Worm (Caenorhabditis elegans): ENCODE data around the gene tsp-17.

The tsp-17 gene

ce11 chrX:3683060-3683459, 2.1 kb downstream of the tsp-17 start:
- TF ChIP-seq elt-3 (tag; optimal IDR thresholded peaks at IDR 0.05): no peak

ce11 chrX:3686420-3686819, 5.5 kb downstream of the tsp-17 start:
- TF ChIP-seq skn-1 (tag; optimal IDR thresholded peaks at IDR 0.05) (no peak), nhr-43 (tag; optimal IDR thresholded peaks at IDR 0.05; ENCODE audit: poor library complexity, severe bottlenecking) (no peak), nhr-12 (tag; optimal IDR thresholded peaks at IDR 0.05) (no peak)

- TF ChIP-seq nhr-77 (tag; optimal IDR thresholded peaks at IDR 0.05) (no peak), nhr-25 (tag; optimal IDR thresholded peaks at IDR 0.05) (no peak), nfya-1 (tag; optimal IDR thresholded peaks at IDR 0.05; ENCODE audit: insufficient read depth) (peak; percentile 19), egl-5 (tag; optimal IDR thresholded peaks at IDR 0.05) (peak; percentile 9)
These were observed 8.3 kb downstream of the tsp-17 start, which contains the start of gene tag-278 for ce11 chrX:3689155-3689719. Gene tag-278 (minus strand): TSS chrX:3689205.

- TF ChIP-seq ceh-16 (tag; optimal IDR thresholded peaks at IDR 0.05): no peak
- no peak for TF ChIP-seq lin-39 (tag; optimal IDR thresholded peaks at IDR 0.05)
- TF ChIP-seq nfya-1 (tag; optimal IDR thresholded peaks at IDR 0.05; ENCODE audit: insufficient read depth): no peak
- no peak for TF ChIP-seq hmg-11 (tag; optimal IDR thresholded peaks at IDR 0.05)
- no peak for TF ChIP-seq elt-1 (tag; optimal IDR thresholded peaks at IDR 0.05)
- TF ChIP-seq aly-2 (tag; optimal IDR thresholded peaks at IDR 0.05): no peak
- TF ChIP-seq nhr-77 (tag; optimal IDR thresholded peaks at IDR 0.05): no peak
- no peak for TF ChIP-seq ceh-9 (tag; optimal IDR thresholded peaks at IDR 0.05)
- TF ChIP-seq fkh-2 (tag; optimal IDR thresholded peaks at IDR 0.05): no peak
- no peak for TF ChIP-seq nhr-43 (tag; optimal IDR thresholded peaks at IDR 0.05; ENCODE audit: poor library complexity, severe bottlenecking)
- TF ChIP-seq snpc-4 (tag; optimal IDR thresholded peaks at IDR 0.05): no peak
- no peak for TF ChIP-seq nhr-23 (tag; optimal IDR thresholded peaks at IDR 0.05)
- no peak for TF ChIP-seq egl-27 (tag; optimal IDR thresholded peaks at IDR 0.05)
These were observed 8.8 kb downstream of the tsp-17 start for ce11 chrX:3689802-3690201.

ce11 chrX:3693138-3693537, 12.2 kb downstream of the tsp-17 start, which contains the start of gene C02F12.8:
Gene C02F12.8 (minus strand): TSS chrX:3693238.
- no peak for TF ChIP-seq lsy-12 (tag; optimal IDR thresholded peaks at IDR 0.05)
- no peak for TF ChIP-seq nhr-12 (tag; optimal IDR thresholded peaks at IDR 0.05)
- no peak for TF ChIP-seq nhr-76 (tag; optimal IDR thresholded peaks at IDR 0.05)
- TF ChIP-seq ceh-16 (tag; optimal IDR thresholded peaks at IDR 0.05): no peak
- TF ChIP-seq ceh-28 (tag; optimal IDR thresholded peaks at IDR 0.05): no peak
- no peak for TF ChIP-seq egl-27 (tag; optimal IDR thresholded peaks at IDR 0.05)
- TF ChIP-seq jun-1 (tag; optimal IDR thresholded peaks at IDR 0.05): no peak
- TF ChIP-seq ceh-9 (tag; optimal IDR thresholded peaks at IDR 0.05): no peak
- no peak for TF ChIP-seq elt-3 (tag; optimal IDR thresholded peaks at IDR 0.05)

ce11 chrX:3694172-3694571, 13.2 kb downstream of the tsp-17 start:
- peak; percentile 16 for TF ChIP-seq egl-27 (tag; optimal IDR thresholded peaks at IDR 0.05)
- TF ChIP-seq pha-4 (tag; optimal IDR thresholded peaks at IDR 0.05): no peak
- peak; percentile 85 for TF ChIP-seq lin-39 (tag; optimal IDR thresholded peaks at IDR 0.05)
- peak; percentile 75 for TF ChIP-seq egl-5 (tag; optimal IDR thresholded peaks at IDR 0.05)
- peak; percentile 74 for TF ChIP-seq hmg-11 (tag; optimal IDR thresholded peaks at IDR 0.05)
- TF ChIP-seq daf-12 (tag; optimal IDR thresholded peaks at IDR 0.05): no peak
- no peak for TF ChIP-seq fkh-2 (tag; optimal IDR thresholded peaks at IDR 0.05)
- no peak for TF ChIP-seq elt-2 (tag; optimal IDR thresholded peaks at IDR 0.05)
- peak; percentile 40 for TF ChIP-seq lsy-12 (tag; optimal IDR thresholded peaks at IDR 0.05)
- TF ChIP-seq nfya-1 (tag; optimal IDR thresholded peaks at IDR 0.05; ENCODE audit: insufficient read depth): peak; percentile 76

- TF ChIP-seq egl-27 (tag; optimal IDR thresholded peaks at IDR 0.05) (no peak), hmg-11 (tag; optimal IDR thresholded peaks at IDR 0.05) (peak; percentile 13)
These were observed 14.9 kb downstream of the tsp-17 start for ce11 chrX:3695826-3696225.

- TF ChIP-seq elt-1 (tag; optimal IDR thresholded peaks at IDR 0.05) (no peak), nfya-1 (tag; optimal IDR thresholded peaks at IDR 0.05; ENCODE audit: insufficient read depth) (no peak), eor-1 (tag; optimal IDR thresholded peaks at IDR 0.05) (no peak), ztf-4 (tag; optimal IDR thresholded peaks at IDR 0.05) (no peak), zag-1 (tag; optimal IDR thresholded peaks at IDR 0.05) (no peak), R02D3.7 (tag; optimal IDR thresholded peaks at IDR 0.05) (no peak), mml-1 (tag; optimal IDR thresholded peaks at IDR 0.05) (no peak), ceh-16 (tag; optimal IDR thresholded peaks at IDR 0.05) (no peak), tbx-2 (tag; optimal IDR thresholded peaks at IDR 0.05) (no peak), skn-1 (tag; optimal IDR thresholded peaks at IDR 0.05) (no peak)
These were observed 15.6 kb downstream of the tsp-17 start, which contains the start of gene C01C4.3 for ce11 chrX:3696603-3697002. Gene C01C4.3 (plus strand): TSS chrX:3696903.
